Fruit fly (Drosophila melanogaster): ENCODE measurements around the gene CG32642.

DNA sequence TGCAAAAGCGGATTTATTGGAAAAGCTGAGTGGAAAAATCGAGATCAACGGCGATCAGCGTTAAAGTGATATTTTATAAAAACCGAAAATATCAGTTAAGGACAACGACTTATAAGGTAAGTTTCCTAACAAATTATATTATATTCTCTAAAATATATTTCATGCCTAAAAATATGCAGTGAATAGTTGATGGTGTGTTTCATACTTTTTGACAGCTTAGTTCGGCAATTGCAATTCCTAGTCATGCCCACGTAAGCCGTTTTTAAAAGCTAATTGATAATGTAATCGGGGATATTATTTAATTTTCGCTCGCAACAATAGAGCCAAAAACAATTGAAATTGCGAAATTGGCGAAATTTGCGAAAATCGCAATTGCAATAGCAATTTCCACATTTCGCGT is 39.4 kb upstream of the CG32642 start:
- no peak for TF ChIP-seq CG7045 (GFP tag; optimal IDR thresholded peaks at IDR 0.05)
- no peak for TF ChIP-seq CG1620 (GFP tag; optimal IDR thresholded peaks at IDR 0.05)
- TF ChIP-seq CG12768 (GFP tag; optimal IDR thresholded peaks at IDR 0.05) = no peak
- no peak for TF ChIP-seq CG11617 (GFP tag; optimal IDR thresholded peaks at IDR 0.05)
- TF ChIP-seq cnc (optimal IDR thresholded peaks at IDR 0.05) = no peak
